Fruit fly (Drosophila melanogaster) whole organism, embryonic: ENCODE data around the gene fok.

ENCODE experiments used
- CG13296 ChIP-seq: fragments of 200-800 bp; sonication (Bioruptor generic); optimal IDR thresholded peaks from 3 replicates; lab custom pipeline; 2018; ENCODE audit warnings: missing biosample characterization, mild to moderate bottlenecking, missing genetic modification characterization
- CG1529 ChIP-seq: fragments of 200-800 bp; sonication (Bioruptor generic); optimal IDR thresholded peaks from 3 replicates; lab custom pipeline; 2018; ENCODE audit warnings: missing biosample characterization, missing genetic modification characterization
- CG15514 ChIP-seq: fragments of 200-800 bp; sonication (Bioruptor generic); optimal IDR thresholded peaks from 3 replicates; lab custom pipeline; 2017; ENCODE audit warnings: missing biosample characterization, missing genetic modification characterization, mild to moderate bottlenecking, moderate library complexity, missing genetic modification reagents
- CG17829 ChIP-seq: fragments of 200-800 bp; optimal IDR thresholded peaks from 2 replicates; lab custom pipeline; 2019; ENCODE audit warnings: missing biosample characterization, mild to moderate bottlenecking, missing genetic modification characterization, moderate library complexity
- CG18599 ChIP-seq: fragments of 200-800 bp; sonication (Bioruptor generic); optimal IDR thresholded peaks from 3 replicates; lab custom pipeline; 2017; ENCODE audit warnings: missing biosample characterization, missing genetic modification characterization, mild to moderate bottlenecking, moderate library complexity, missing genetic modification reagents
- CG18619 ChIP-seq: fragments of 200-800 bp; sonication (Bioruptor generic); optimal IDR thresholded peaks from 3 replicates; lab custom pipeline; 2017; ENCODE audit warnings: missing biosample characterization, mild to moderate bottlenecking, missing genetic modification characterization
- CG4404 ChIP-seq: fragments of 200-800 bp; sonication (Bioruptor generic); IDR thresholded peaks from 2 replicates; pipeline ENCODE4 v1.3.6; 2022; ENCODE audit warnings: missing biosample characterization, missing genetic modification characterization
- CG7786 ChIP-seq: fragments of 200-800 bp; sonication (Bioruptor generic); optimal IDR thresholded peaks from 2 replicates; lab custom pipeline; 2016; ENCODE audit warnings: missing biosample characterization, missing genetic modification characterization
- CG8388 ChIP-seq: fragments of 200-800 bp; sonication (Bioruptor generic); optimal IDR thresholded peaks from 2 replicates; lab custom pipeline; 2019; ENCODE audit warnings: missing biosample characterization, mild to moderate bottlenecking, missing genetic modification characterization, moderate library complexity
- CG8924 ChIP-seq: fragments of 200-800 bp; optimal IDR thresholded peaks from 3 replicates; lab custom pipeline; 2019; ENCODE audit warnings: missing biosample characterization, mild to moderate bottlenecking, missing genetic modification characterization, moderate library complexity
- CG9817 ChIP-seq: fragments of 200-800 bp; sonication (Bioruptor generic); optimal IDR thresholded peaks from 2 replicates; lab custom pipeline; 2018; ENCODE audit warnings: missing biosample characterization, mild to moderate bottlenecking, missing genetic modification characterization, moderate library complexity
- Dfd ChIP-seq, 2 experiments: fragments of >200 bp; optimal IDR thresholded peaks; 2 replicates each; lab custom pipeline; 2017; ENCODE audit warnings: missing biosample characterization in 2 of 2, missing genetic modification characterization in 2 of 2
- Dip3 ChIP-seq: fragments of 200-800 bp; sonication (Bioruptor generic); optimal IDR thresholded peaks from 3 replicates; lab custom pipeline; 2016; ENCODE audit warnings: missing biosample characterization, missing genetic modification characterization
- HmgZ ChIP-seq: fragments of 200-800 bp; sonication (Bioruptor generic); optimal IDR thresholded peaks from 2 replicates; lab custom pipeline; 2018; ENCODE audit warnings: missing biosample characterization, mild to moderate bottlenecking, missing genetic modification characterization
- Hmr ChIP-seq: fragments of 200-800 bp; sonication (Bioruptor generic); optimal IDR thresholded peaks from 3 replicates; lab custom pipeline; 2017; ENCODE audit warnings: mild to moderate bottlenecking, missing biosample characterization, missing genetic modification reagents, missing genetic modification characterization
- Hr3 ChIP-seq: fragments of 200-800 bp; sonication (Bioruptor generic); optimal IDR thresholded peaks from 3 replicates; lab custom pipeline; 2016; ENCODE audit warnings: missing biosample characterization, missing genetic modification characterization
- Hr39 ChIP-seq: fragments of >200 bp; optimal IDR thresholded peaks from 2 replicates; lab custom pipeline; 2017
- Nf-YA ChIP-seq: fragments of 200-800 bp; sonication (Bioruptor generic); IDR thresholded peaks from 2 replicates; pipeline ENCODE4 v1.3.6; 2022; ENCODE audit warnings: missing biosample characterization, missing genetic modification characterization
- Nf-YB ChIP-seq: fragments of 200-800 bp; sonication (Bioruptor generic); optimal IDR thresholded peaks from 3 replicates; lab custom pipeline; 2019; ENCODE audit warnings: missing biosample characterization, mild to moderate bottlenecking, missing genetic modification characterization, moderate library complexity
- Poxn ChIP-seq: fragments of 200-800 bp; sonication (Bioruptor generic); IDR thresholded peaks from 2 replicates; pipeline ENCODE4 v1.3.6; 2022; ENCODE audit warnings: missing biosample characterization, missing genetic modification characterization
- Xbp1 ChIP-seq: fragments of 200-800 bp; sonication (Bioruptor generic); optimal IDR thresholded peaks from 3 replicates; lab custom pipeline; 2016; ENCODE audit warnings: missing biosample characterization, mild to moderate bottlenecking, missing genetic modification characterization
- bbx ChIP-seq: fragments of 200-800 bp; sonication (Bioruptor generic); IDR thresholded peaks from 2 replicates; pipeline ENCODE4 v1.3.6; 2022; ENCODE audit warnings: missing biosample characterization, missing genetic modification characterization; ENCODE audit not compliant: partially characterized antibody
- btn ChIP-seq: fragments of 200-800 bp; sonication (Bioruptor generic); optimal IDR thresholded peaks from 2 replicates; lab custom pipeline; 2016; ENCODE audit warnings: missing biosample characterization, missing genetic modification characterization
- cad ChIP-seq: fragments of >200 bp; optimal IDR thresholded peaks from 2 replicates; lab custom pipeline; 2017; ENCODE audit warnings: missing biosample characterization, missing genetic modification characterization
- chn ChIP-seq: fragments of 200-800 bp; sonication (Bioruptor generic); optimal IDR thresholded peaks from 2 replicates; lab custom pipeline; 2016; ENCODE audit warnings: missing biosample characterization, missing genetic modification characterization
- croc ChIP-seq: fragments of 200-800 bp; sonication (Bioruptor generic); conservative IDR thresholded peaks from 3 replicates; pipeline ENCODE4 v1.3.6; 2022; ENCODE audit warnings: missing biosample characterization, missing genetic modification characterization
- cwo ChIP-seq: fragments of 200-800 bp; sonication (Bioruptor generic); optimal IDR thresholded peaks from 3 replicates; lab custom pipeline; 2017; ENCODE audit warnings: missing biosample characterization, missing genetic modification characterization, mild to moderate bottlenecking, moderate library complexity, missing genetic modification reagents
- dati ChIP-seq: fragments of 200-800 bp; sonication (Bioruptor generic); IDR thresholded peaks from 2 replicates; pipeline ENCODE4 v1.3.6; 2022; ENCODE audit warnings: missing biosample characterization, missing genetic modification characterization
- eve ChIP-seq, 2 experiments: fragments of >200 bp; optimal IDR thresholded peaks; 2 replicates each; lab custom pipeline; 2017; ENCODE audit warnings: missing biosample characterization in 2 of 2, missing genetic modification characterization in 2 of 2
- gcm ChIP-seq: fragments of 200-800 bp; sonication (Bioruptor generic); optimal IDR thresholded peaks from 2 replicates; lab custom pipeline; 2019; ENCODE audit warnings: missing biosample characterization, mild to moderate bottlenecking, missing genetic modification characterization, moderate library complexity
- gcm2 ChIP-seq: fragments of 200-800 bp; sonication (Bioruptor generic); optimal IDR thresholded peaks from 2 replicates; lab custom pipeline; 2016; ENCODE audit warnings: missing biosample characterization, missing genetic modification characterization
- gfzf ChIP-seq: fragments of 200-800 bp; sonication (Bioruptor generic); optimal IDR thresholded peaks from 2 replicates; lab custom pipeline; 2016; ENCODE audit warnings: missing biosample characterization, mild to moderate bottlenecking, missing genetic modification characterization, moderate library complexity
- ham ChIP-seq: fragments of 200-800 bp; sonication (Bioruptor generic); IDR thresholded peaks from 2 replicates; pipeline ENCODE4 v1.3.6; 2022; ENCODE audit warnings: missing biosample characterization, missing genetic modification characterization
- kah ChIP-seq: fragments of 200-800 bp; sonication (Bioruptor generic); optimal IDR thresholded peaks from 2 replicates; lab custom pipeline; 2018; ENCODE audit warnings: missing biosample characterization, mild to moderate bottlenecking, missing genetic modification characterization
- lab ChIP-seq: fragments of 200-800 bp; sonication (Bioruptor generic); optimal IDR thresholded peaks from 3 replicates; lab custom pipeline; 2017; ENCODE audit warnings: missing biosample characterization, missing genetic modification characterization, mild to moderate bottlenecking, moderate library complexity, missing genetic modification reagents
- lola ChIP-seq, 3 experiments: fragments of >200 bp in 2 of 3; fragments of 200-800 bp in 1 of 3; sonication (Bioruptor generic) in 1 of 3; optimal IDR thresholded peaks; 2 replicates each; lab custom pipeline; 2017 to 2019; ENCODE audit warnings: missing biosample characterization in 3 of 3, missing genetic modification characterization in 3 of 3, mild to moderate bottlenecking in 1 of 3, moderate library complexity in 1 of 3
- mld ChIP-seq: fragments of 200-800 bp; sonication (Bioruptor generic); IDR thresholded peaks from 3 replicates; pipeline ENCODE4 v1.3.6; 2022; ENCODE audit warnings: missing biosample characterization, missing genetic modification characterization; ENCODE audit not compliant: partially characterized antibody
- oc ChIP-seq: fragments of 200-800 bp; sonication (Bioruptor generic); optimal IDR thresholded peaks from 2 replicates; lab custom pipeline; 2018; ENCODE audit warnings: missing biosample characterization, mild to moderate bottlenecking, missing genetic modification characterization, moderate library complexity
- pb ChIP-seq: fragments of 200-800 bp; sonication (Bioruptor generic); optimal IDR thresholded peaks from 3 replicates; lab custom pipeline; 2016; ENCODE audit warnings: missing biosample characterization, missing genetic modification characterization
- phol ChIP-seq: fragments of 200-800 bp; sonication (Bioruptor generic); optimal IDR thresholded peaks from 3 replicates; lab custom pipeline; 2018; ENCODE audit warnings: missing biosample characterization, mild to moderate bottlenecking, missing genetic modification characterization, moderate library complexity
- run ChIP-seq: fragments of 200-800 bp; sonication (Bioruptor generic); optimal IDR thresholded peaks from 3 replicates; lab custom pipeline; 2018; ENCODE audit warnings: missing biosample characterization, mild to moderate bottlenecking, missing genetic modification characterization
- sens-2 ChIP-seq: fragments of 200-800 bp; sonication (Bioruptor generic); IDR thresholded peaks from 2 replicates; pipeline ENCODE4 v1.3.6; 2022; ENCODE audit warnings: missing biosample characterization, missing genetic modification characterization
- sisA ChIP-seq: fragments of 200-800 bp; sonication (Bioruptor generic); IDR thresholded peaks from 2 replicates; pipeline ENCODE4 v1.3.6; 2022; ENCODE audit warnings: missing biosample characterization, missing genetic modification characterization
- so ChIP-seq: fragments of 200-800 bp; sonication (Bioruptor generic); IDR thresholded peaks from 3 replicates; pipeline ENCODE4 v1.3.6; 2022; ENCODE audit warnings: missing biosample characterization, missing genetic modification characterization
- stc ChIP-seq: fragments of 200-800 bp; sonication (Bioruptor generic); IDR thresholded peaks from 2 replicates; pipeline ENCODE4 v1.3.6; 2022; ENCODE audit warnings: missing biosample characterization, missing genetic modification characterization
- trh ChIP-seq: fragments of 200-800 bp; sonication (Bioruptor generic); optimal IDR thresholded peaks from 2 replicates; lab custom pipeline; 2016; ENCODE audit warnings: missing biosample characterization, missing genetic modification characterization
- tx ChIP-seq: fragments of 200-800 bp; sonication (Bioruptor generic); optimal IDR thresholded peaks from 2 replicates; lab custom pipeline; 2016; ENCODE audit warnings: missing biosample characterization, missing genetic modification characterization
- wdn ChIP-seq: fragments of 200-800 bp; sonication (Bioruptor generic); IDR thresholded peaks from 2 replicates; pipeline ENCODE4 v1.3.6; 2022; ENCODE audit warnings: missing biosample characterization, missing genetic modification characterization
- zfh2 ChIP-seq: fragments of 200-800 bp; sonication (Bioruptor generic); optimal IDR thresholded peaks from 2 replicates; lab custom pipeline; 2016; ENCODE audit warnings: missing biosample characterization, missing genetic modification characterization

The fok gene

DNA sequence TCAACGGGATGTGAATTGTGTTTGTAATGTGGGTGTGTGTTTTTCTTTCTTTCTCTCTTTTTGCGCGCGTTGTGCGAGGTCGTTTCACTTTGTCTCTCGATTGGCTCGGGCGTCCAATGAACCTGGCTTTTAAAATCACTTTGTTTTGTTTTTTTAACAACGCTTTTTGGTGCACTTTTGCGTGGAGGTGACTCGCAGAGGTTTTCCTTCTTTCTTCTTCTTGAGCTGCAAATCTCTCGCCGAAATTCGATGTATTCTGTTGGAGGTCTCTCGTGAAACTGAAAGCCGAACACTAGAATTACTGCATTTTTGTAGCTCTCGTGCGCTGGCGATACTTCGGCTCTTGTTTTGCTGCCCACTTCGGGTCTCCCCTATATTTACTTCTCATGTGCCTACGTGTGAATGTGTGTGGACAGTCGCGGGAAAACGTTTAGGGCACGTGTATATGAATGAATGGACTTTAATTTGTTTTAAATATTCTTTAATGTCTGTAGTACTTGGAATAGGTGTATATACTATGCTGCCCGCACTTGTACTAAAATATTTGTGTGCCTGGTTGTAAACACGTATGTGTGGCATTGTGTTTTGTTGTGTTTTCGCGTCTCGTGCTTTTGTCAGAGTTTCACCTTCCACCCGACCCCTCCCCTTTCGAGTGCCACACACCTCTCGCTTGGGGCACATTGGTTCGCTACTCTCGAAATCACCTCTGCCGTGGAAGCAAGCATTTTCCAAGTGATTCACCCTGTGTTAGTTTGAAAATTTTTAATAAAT, at the start of gene fok (continued):
- peak; percentile 95 for TF ChIP-seq CG18619 (GFP tag; lab: Kevin White, UChicago)
- TF ChIP-seq CG8388: peak; percentile 95
- TF ChIP-seq bbx: peak; percentile 55; the same call in 1 of the 2 replicates
- peak; percentile 86 for TF ChIP-seq ham (GFP tag; lab: Robert Waterston, UW)
- TF ChIP-seq tx (GFP tag; lab: Kevin White, UChicago): peak; percentile 88
- TF ChIP-seq Dfd (GFP tag; optimal IDR thresholded peaks at IDR 0.05; lab: Kevin White, UChicago): no peak
- peak; percentile 97 for TF ChIP-seq CG17829 (tag; lab: Kevin White, UChicago)
- TF ChIP-seq sisA (GFP tag; lab: Robert Waterston, UW): peak; percentile 91
- peak; percentile 95 for TF ChIP-seq CG9817 (tag; lab: Kevin White, UChicago)
- TF ChIP-seq lab (GFP tag; lab: Kevin White, UChicago): peak; percentile 99
- peak; percentile 77 for TF ChIP-seq sens-2
- peak; percentile 93 for TF ChIP-seq phol
- peak; percentile 98 for TF ChIP-seq CG13296 (GFP tag; lab: Kevin White, UChicago)
- peak; percentile 98 for TF ChIP-seq CG8924
- TF ChIP-seq kah (GFP tag; lab: Kevin White, UChicago): peak; percentile 91
- TF ChIP-seq CG4404 (GFP tag; lab: Robert Waterston, UW): peak; percentile 90
- TF ChIP-seq Poxn (GFP tag; lab: Robert Waterston, UW): peak; percentile 87
- peak; percentile 99 for TF ChIP-seq CG18599 (GFP tag; lab: Kevin White, UChicago)
- peak in 1 of 2 experiments; percentile 99 for TF ChIP-seq eve (GFP tag; optimal IDR thresholded peaks at IDR 0.05; lab: Kevin White, UChicago)
- peak; percentile 95 for TF ChIP-seq Hr3 (GFP tag; lab: Kevin White, UChicago)
- peak; percentile 76 for TF ChIP-seq trh (GFP tag; lab: Kevin White, UChicago)
- TF ChIP-seq Hr39 (lab: Kevin White, UChicago): no peak
- TF ChIP-seq lola (GFP tag; optimal IDR thresholded peaks at IDR 0.05; lab: Kevin White, UChicago): peak in 1 of 3 experiments; percentile 95
- TF ChIP-seq oc: peak; percentile 94
- TF ChIP-seq btn (GFP tag; lab: Kevin White, UChicago): peak; percentile 87
- TF ChIP-seq gcm2 (GFP tag; lab: Kevin White, UChicago): peak; percentile 86
- TF ChIP-seq Nf-YA (GFP tag; lab: Robert Waterston, UW): peak; percentile 75
- peak; percentile 94 for TF ChIP-seq chn (GFP tag; lab: Kevin White, UChicago)
- peak; percentile 94 for TF ChIP-seq zfh2 (GFP tag; lab: Kevin White, UChicago)
- peak; percentile 92 for TF ChIP-seq croc
- peak; percentile 45; the same call in 1 of the 2 replicates for TF ChIP-seq dati (GFP tag; lab: Robert Waterston, UW)
- TF ChIP-seq mld: no peak
- peak; percentile 96 for TF ChIP-seq run (tag; lab: Kevin White, UChicago)
- peak; percentile 6 for TF ChIP-seq gfzf
- TF ChIP-seq cwo: peak; percentile 100
- peak; percentile 92 for TF ChIP-seq CG15514 (GFP tag; lab: Kevin White, UChicago)
- TF ChIP-seq so (GFP tag; lab: Robert Waterston, UW): peak; percentile 96
- TF ChIP-seq gcm: peak; percentile 98
- TF ChIP-seq cad (GFP tag; lab: Kevin White, UChicago): no peak
- TF ChIP-seq CG7786 (GFP tag; lab: Kevin White, UChicago): peak; percentile 96
- TF ChIP-seq HmgZ (tag; lab: Kevin White, UChicago): peak; percentile 98
- peak; percentile 89 for TF ChIP-seq stc (GFP tag; lab: Robert Waterston, UW)
- peak; percentile 92 for TF ChIP-seq Dip3 (GFP tag; lab: Kevin White, UChicago)
- peak; percentile 98 for TF ChIP-seq Hmr
- TF ChIP-seq Xbp1 (GFP tag; lab: Kevin White, UChicago): peak; percentile 96
- peak; percentile 86 for TF ChIP-seq Nf-YB (GFP tag; lab: Kevin White, UChicago)
- peak; percentile 91 for TF ChIP-seq pb
- TF ChIP-seq wdn (GFP tag; lab: Robert Waterston, UW): peak; percentile 90
- peak; percentile 96 for TF ChIP-seq CG1529
